Fruit fly (Drosophila melanogaster) whole organism, adult: ENCODE results near the gene pelo.

Experiments used
- CG11617 ChIP-seq: fragments of 200-800 bp; sonication (Bioruptor generic); optimal IDR thresholded peaks from 2 replicates; lab custom pipeline; 2017; ENCODE audit warnings: mild to moderate bottlenecking, missing biosample characterization, missing genetic modification reagents, missing genetic modification characterization
- CG14711 ChIP-seq: fragments of 200-800 bp; sonication (Bioruptor generic); optimal IDR thresholded peaks from 2 replicates; lab custom pipeline; 2018; ENCODE audit warnings: missing biosample characterization, mild to moderate bottlenecking, missing genetic modification characterization, moderate library complexity
- CG1620 ChIP-seq: fragments of 200-800 bp; sonication (Bioruptor generic); optimal IDR thresholded peaks from 2 replicates; lab custom pipeline; 2016; ENCODE audit warnings: missing biosample characterization, missing genetic modification characterization
- Clk ChIP-seq: fragments of 200-800 bp; sonication (Bioruptor generic); optimal IDR thresholded peaks from 2 replicates; lab custom pipeline; 2017; ENCODE audit warnings: missing biosample characterization, missing genetic modification characterization
- Mnt ChIP-seq: fragments of 200-800 bp; sonication (Bioruptor generic); optimal IDR thresholded peaks from 2 replicates; lab custom pipeline; 2016; ENCODE audit warnings: missing biosample characterization, mild to moderate bottlenecking, missing genetic modification characterization
- cic ChIP-seq: fragments of 200-800 bp; sonication (Bioruptor generic); optimal IDR thresholded peaks from 2 replicates; lab custom pipeline; 2017; ENCODE audit warnings: missing biosample characterization, mild to moderate bottlenecking, missing genetic modification characterization, moderate library complexity
- pad ChIP-seq: fragments of 200-800 bp; sonication (Bioruptor generic); optimal IDR thresholded peaks from 3 replicates; lab custom pipeline; 2017; ENCODE audit warnings: missing biosample characterization, missing genetic modification characterization, mild to moderate bottlenecking, moderate library complexity, missing genetic modification reagents
- tj ChIP-seq: fragments of 200-800 bp; sonication (Bioruptor generic); optimal IDR thresholded peaks from 3 replicates; lab custom pipeline; 2017; ENCODE audit warnings: missing biosample characterization, mild to moderate bottlenecking, missing genetic modification characterization, moderate library complexity

DNA sequence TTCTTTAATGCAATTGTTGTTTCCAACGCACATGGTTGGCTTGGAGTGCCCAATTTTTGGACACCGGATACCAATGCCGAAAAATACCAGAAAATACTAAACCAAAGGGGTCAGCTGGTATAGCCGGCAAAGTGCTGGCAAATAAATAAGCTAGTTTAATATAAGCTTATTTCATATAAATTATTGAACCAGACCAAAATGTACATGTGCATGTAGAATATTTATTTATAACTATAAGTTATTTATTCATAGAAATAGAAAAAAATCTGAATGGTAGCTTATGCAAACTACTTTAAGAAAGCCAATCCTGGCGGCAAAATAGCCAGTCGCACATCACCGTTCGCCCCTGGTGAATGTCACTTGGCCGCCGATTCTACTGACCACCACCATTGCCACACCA, at the start of gene pelo:
- TF ChIP-seq cic (GFP tag; lab: Kevin White, UChicago) (peak; percentile 56), Clk (GFP tag; lab: Kevin White, UChicago) (peak; percentile 35), Mnt (GFP tag; lab: Kevin White, UChicago) (peak; percentile 97), tj (GFP tag; lab: Kevin White, UChicago) (peak; percentile 40), CG14711 (tag; lab: Kevin White, UChicago) (peak; percentile 52), pad (GFP tag; lab: Kevin White, UChicago) (peak; percentile 50), CG11617 (GFP tag; lab: Kevin White, UChicago) (peak; percentile 75), CG1620 (GFP tag; lab: Kevin White, UChicago) (no peak)
